Fruit fly (Drosophila melanogaster) whole organism, wandering third instar larva: ENCODE measurements around the gene yuri.

Source experiments
- Abd-B ChIP-seq: fragments of >200 bp; optimal IDR thresholded peaks from 2 replicates; lab custom pipeline; 2017; ENCODE audit warnings: missing biosample characterization, missing genetic modification characterization
- CG32264 ChIP-seq: fragments of 200-800 bp; sonication (Bioruptor generic); optimal IDR thresholded peaks from 2 replicates; lab custom pipeline; 2016; ENCODE audit warnings: missing biosample characterization, missing genetic modification characterization
- CG9705 ChIP-seq: fragments of 200-800 bp; sonication (Bioruptor generic); optimal IDR thresholded peaks from 2 replicates; lab custom pipeline; 2018; ENCODE audit warnings: missing biosample characterization, mild to moderate bottlenecking, missing genetic modification characterization
- CrebA ChIP-seq: fragments of 200-800 bp; sonication (Bioruptor generic); optimal IDR thresholded peaks from 2 replicates; lab custom pipeline; 2016; ENCODE audit warnings: missing biosample characterization, mild to moderate bottlenecking, missing genetic modification characterization, borderline replicate concordance
- Dfd ChIP-seq: fragments of >200 bp; optimal IDR thresholded peaks from 2 replicates; lab custom pipeline; 2017; ENCODE audit warnings: missing biosample characterization, missing genetic modification characterization
- Dif ChIP-seq: fragments of 200-275, 200-300 bp; sonication (Bioruptor generic); optimal IDR thresholded peaks from 2 replicates; lab custom pipeline; 2018; ENCODE audit warnings: missing biosample characterization, missing genetic modification characterization; ENCODE audit not compliant: partially characterized antibody
- GATAd ChIP-seq: sonication (Bioruptor generic); optimal IDR thresholded peaks from 2 replicates; lab custom pipeline; 2016; ENCODE audit warnings: missing biosample characterization, missing genetic modification characterization
- HLH106 ChIP-seq: fragments of 200-800 bp; optimal IDR thresholded peaks from 3 replicates; lab custom pipeline; 2019; ENCODE audit warnings: missing biosample characterization, mild to moderate bottlenecking, missing genetic modification characterization, moderate library complexity
- Hnf4 ChIP-seq: fragments of 200-800 bp; sonication (Bioruptor generic); optimal IDR thresholded peaks from 2 replicates; lab custom pipeline; 2016; ENCODE audit warnings: missing biosample characterization, mild to moderate bottlenecking, missing genetic modification characterization
- Hr78 ChIP-seq: fragments of >200 bp; optimal IDR thresholded peaks from 2 replicates; lab custom pipeline; 2017; ENCODE audit warnings: missing biosample characterization, missing genetic modification characterization
- Hr83 ChIP-seq: fragments of 200-300 bp; sonication (Bioruptor generic); optimal IDR thresholded peaks from 2 replicates; lab custom pipeline; 2016; ENCODE audit warnings: missing biosample characterization, mild to moderate bottlenecking, missing genetic modification characterization, moderate library complexity; ENCODE audit not compliant: poor library complexity, severe bottlenecking
- Jra ChIP-seq: sonication (Bioruptor generic); optimal IDR thresholded peaks from 2 replicates; lab custom pipeline; 2016; ENCODE audit warnings: missing biosample characterization, missing genetic modification characterization
- Mio ChIP-seq: sonication (Bioruptor generic); optimal IDR thresholded peaks from 2 replicates; lab custom pipeline; 2016; ENCODE audit warnings: missing biosample characterization, missing genetic modification characterization
- Myc ChIP-seq: fragments of >200 bp; optimal IDR thresholded peaks from 2 replicates; lab custom pipeline; 2017
- N ChIP-seq: fragments of >200 bp; optimal IDR thresholded peaks from 2 replicates; lab custom pipeline; 2018; ENCODE audit warnings: missing biosample characterization, missing external identifiers, missing genetic modification characterization
- OdsH ChIP-seq: fragments of 200-800 bp; sonication (Bioruptor generic); optimal IDR thresholded peaks from 2 replicates; lab custom pipeline; 2016; ENCODE audit warnings: missing biosample characterization, mild to moderate bottlenecking, missing genetic modification characterization
- Rel ChIP-seq, 2 experiments: fragments of 200-800 bp; sonication (Bioruptor generic) in 1 of 2; optimal IDR thresholded peaks; 2 replicates in 1 of 2; 3 replicates in 1 of 2; lab custom pipeline; 2016 to 2019; ENCODE audit warnings: mild to moderate bottlenecking in 2 of 2, missing biosample characterization in 2 of 2, missing genetic modification characterization in 2 of 2, moderate library complexity in 1 of 2
- Sp1 ChIP-seq: fragments of 200-800 bp; sonication (Bioruptor generic); optimal IDR thresholded peaks from 3 replicates; lab custom pipeline; 2019; ENCODE audit warnings: missing biosample characterization, mild to moderate bottlenecking, missing genetic modification characterization, moderate library complexity
- Vsx2 ChIP-seq: fragments of 200-300, 225-300 bp; sonication (Bioruptor generic); optimal IDR thresholded peaks from 2 replicates; lab custom pipeline; 2018; ENCODE audit warnings: missing biosample characterization, missing genetic modification characterization; ENCODE audit not compliant: partially characterized antibody
- br ChIP-seq: fragments of 200-800 bp; sonication (Bioruptor generic); optimal IDR thresholded peaks from 2 replicates; lab custom pipeline; 2016; ENCODE audit warnings: missing biosample characterization, missing genetic modification characterization
- brk ChIP-seq: fragments of 200-800 bp; sonication (Bioruptor generic); optimal IDR thresholded peaks from 2 replicates; lab custom pipeline; 2016; ENCODE audit warnings: missing biosample characterization, mild to moderate bottlenecking, missing genetic modification characterization
- dl ChIP-seq, 2 experiments: fragments of 175-275, 200-275 bp in 1 of 2; fragments of 200-275 bp in 1 of 2; sonication (Bioruptor generic); optimal IDR thresholded peaks; lab custom pipeline; 2018; ENCODE audit warnings: mild to moderate bottlenecking in 2 of 2, missing biosample characterization in 2 of 2, missing genetic modification characterization in 2 of 2, moderate library complexity in 2 of 2; ENCODE audit not compliant: partially characterized antibody in 2 of 2, insufficient read depth in 1 of 2
- dmrt93B ChIP-seq: fragments of 200-800 bp; sonication (Bioruptor generic); optimal IDR thresholded peaks from 2 replicates; lab custom pipeline; 2018; ENCODE audit warnings: missing biosample characterization, mild to moderate bottlenecking, missing genetic modification characterization
- dsf ChIP-seq: sonication (Bioruptor generic); optimal IDR thresholded peaks from 2 replicates; lab custom pipeline; 2016; ENCODE audit warnings: missing biosample characterization, missing genetic modification characterization, borderline replicate concordance
- ey ChIP-seq: fragments of 200-800 bp; sonication (Bioruptor generic); optimal IDR thresholded peaks from 2 replicates; lab custom pipeline; 2016; ENCODE audit warnings: missing biosample characterization, missing genetic modification characterization
- foxo ChIP-seq, 2 experiments: fragments of 200-800 bp; sonication (Bioruptor generic); optimal IDR thresholded peaks; 2 replicates in 1 of 2; 3 replicates in 1 of 2; lab custom pipeline; 2016 to 2017; ENCODE audit warnings: missing biosample characterization in 2 of 2, missing genetic modification characterization in 2 of 2
- fru ChIP-seq: fragments of 200-800 bp; sonication (Bioruptor generic); optimal IDR thresholded peaks from 3 replicates; lab custom pipeline; 2016; ENCODE audit warnings: missing biosample characterization, mild to moderate bottlenecking, missing genetic modification characterization
- h ChIP-seq: fragments of 200-800 bp; sonication (Bioruptor generic); optimal IDR thresholded peaks from 3 replicates; lab custom pipeline; 2016; ENCODE audit warnings: missing biosample characterization, mild to moderate bottlenecking, missing genetic modification characterization
- jim ChIP-seq: fragments of 175-275, 200-325 bp; sonication (Bioruptor generic); optimal IDR thresholded peaks from 2 replicates; lab custom pipeline; 2016; ENCODE audit warnings: missing biosample characterization, mild to moderate bottlenecking, missing genetic modification characterization
- lola ChIP-seq: fragments of >200 bp; optimal IDR thresholded peaks from 2 replicates; lab custom pipeline; 2017; ENCODE audit warnings: missing biosample characterization, missing genetic modification characterization
- pan ChIP-seq: fragments of >200 bp; optimal IDR thresholded peaks from 2 replicates; lab custom pipeline; 2017
- psq ChIP-seq: fragments of 200-800 bp; sonication (Bioruptor generic); optimal IDR thresholded peaks from 3 replicates; lab custom pipeline; 2017; ENCODE audit warnings: missing biosample characterization, mild to moderate bottlenecking, missing genetic modification characterization, moderate library complexity
- rgr ChIP-seq: fragments of 200-800 bp; sonication (Bioruptor generic); optimal IDR thresholded peaks from 3 replicates; lab custom pipeline; 2016; ENCODE audit warnings: missing biosample characterization, mild to moderate bottlenecking, missing genetic modification characterization
- sage ChIP-seq: fragments of 200-800 bp; sonication (Bioruptor generic); optimal IDR thresholded peaks from 2 replicates; lab custom pipeline; 2016; ENCODE audit warnings: missing biosample characterization, mild to moderate bottlenecking, missing genetic modification characterization
- sv ChIP-seq: fragments of 200-800 bp; sonication (Bioruptor generic); optimal IDR thresholded peaks from 3 replicates; lab custom pipeline; 2016; ENCODE audit warnings: missing biosample characterization, missing genetic modification characterization
- tai ChIP-seq: sonication (Bioruptor generic); optimal IDR thresholded peaks from 2 replicates; lab custom pipeline; 2016; ENCODE audit warnings: missing biosample characterization, missing genetic modification characterization
- usp ChIP-seq: fragments of >200 bp; optimal IDR thresholded peaks from 2 replicates; lab custom pipeline; 2017; ENCODE audit warnings: missing biosample characterization, missing genetic modification characterization
- woc ChIP-seq: sonication (Bioruptor generic); optimal IDR thresholded peaks from 2 replicates; lab custom pipeline; 2016; ENCODE audit warnings: missing biosample characterization, mild to moderate bottlenecking, missing genetic modification characterization

Gene yuri

DNA sequence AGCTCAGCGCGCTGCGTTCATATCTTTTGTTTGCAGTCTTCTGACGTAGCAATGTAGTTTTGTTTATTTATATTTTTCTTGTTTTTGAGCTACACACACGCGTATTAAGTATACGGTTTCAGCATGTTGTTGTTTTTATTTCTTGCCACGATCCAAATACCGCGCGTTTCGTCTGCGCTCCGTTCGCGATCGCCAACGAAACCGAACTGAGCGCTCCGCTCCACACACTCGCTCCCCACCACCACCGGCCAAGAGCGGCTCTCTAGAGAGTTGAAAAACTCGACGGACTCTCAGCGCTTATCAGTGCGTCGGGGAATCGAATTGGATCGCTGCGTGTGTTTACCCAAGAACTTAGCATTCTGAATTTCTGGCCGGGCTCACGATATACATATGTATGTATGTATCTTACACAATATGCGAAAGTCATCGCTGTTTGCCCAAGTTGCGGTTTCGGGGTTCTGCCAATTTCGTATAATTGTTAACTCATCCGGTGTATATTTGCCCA is at the start of gene yuri:
yuri (minus strand) TSS at position 210 of the 505 bp plus-strand sequence.
- TF ChIP-seq tai: no peak
- TF ChIP-seq sv (GFP tag; lab: Kevin White, UChicago): no peak
- peak; percentile 95 to 98 for TF ChIP-seq dl (GFP tag; optimal IDR thresholded peaks at IDR 0.05; lab: Kevin White, UChicago; ENCODE audit: insufficient read depth in 1 of 2, partially characterized antibody in 2 of 2)
- TF ChIP-seq dsf (GFP tag; lab: Kevin White, UChicago): no peak
- TF ChIP-seq HLH106 (tag; lab: Kevin White, UChicago): no peak
- no peak for TF ChIP-seq usp (GFP tag; lab: Kevin White, UChicago)
- no peak for TF ChIP-seq pan
- peak; percentile 28 for TF ChIP-seq jim (GFP tag; lab: Kevin White, UChicago)
- no peak for TF ChIP-seq ey (GFP tag; lab: Kevin White, UChicago)
- TF ChIP-seq Rel (GFP tag; optimal IDR thresholded peaks at IDR 0.05; lab: Kevin White, UChicago): peak; percentile 1
- peak; percentile 66 for TF ChIP-seq Rel (tag; optimal IDR thresholded peaks at IDR 0.05; lab: Kevin White, UChicago)
- peak; percentile 38 for TF ChIP-seq OdsH (GFP tag; lab: Kevin White, UChicago)
- TF ChIP-seq CG9705 (GFP tag; lab: Kevin White, UChicago): no peak
- no peak for TF ChIP-seq sage (GFP tag; lab: Kevin White, UChicago)
- no peak for TF ChIP-seq Hr78 (GFP tag; lab: Kevin White, UChicago)
- TF ChIP-seq CG32264: no peak
- TF ChIP-seq Vsx2 (GFP tag; lab: Kevin White, UChicago): peak; percentile 89
- no peak for TF ChIP-seq Jra (GFP tag; lab: Kevin White, UChicago)
- peak; percentile 55 for TF ChIP-seq br (GFP tag; lab: Kevin White, UChicago)
- peak; percentile 9 for TF ChIP-seq Mio (GFP tag; lab: Kevin White, UChicago)
- TF ChIP-seq Dif (GFP tag; lab: Kevin White, UChicago): peak; percentile 99
- TF ChIP-seq rgr: peak; percentile 66
- peak; percentile 13 to 29 for TF ChIP-seq foxo (GFP tag; optimal IDR thresholded peaks at IDR 0.05; lab: Kevin White, UChicago)
- TF ChIP-seq Sp1 (GFP tag; lab: Kevin White, UChicago): peak; percentile 48
- TF ChIP-seq dmrt93B (GFP tag; lab: Kevin White, UChicago): no peak
- peak; percentile 71 for TF ChIP-seq h (GFP tag; lab: Kevin White, UChicago)
- no peak for TF ChIP-seq Myc (lab: Kevin White, UChicago)
- no peak for TF ChIP-seq woc (GFP tag; lab: Kevin White, UChicago)
- TF ChIP-seq psq (GFP tag; lab: Kevin White, UChicago): peak; percentile 30
- TF ChIP-seq N (GFP tag; lab: Kevin White, UChicago): no peak
- no peak for TF ChIP-seq brk (GFP tag; lab: Kevin White, UChicago)
- TF ChIP-seq Hr83 (GFP tag; lab: Kevin White, UChicago): peak; percentile 62
- no peak for TF ChIP-seq Hnf4 (GFP tag; lab: Kevin White, UChicago)
- TF ChIP-seq CrebA (GFP tag; lab: Kevin White, UChicago): no peak
- peak; percentile 54 for TF ChIP-seq fru (GFP tag; lab: Kevin White, UChicago)
- no peak for TF ChIP-seq lola
- TF ChIP-seq GATAd (GFP tag; lab: Kevin White, UChicago): peak; percentile 82
- TF ChIP-seq Abd-B (GFP tag; lab: Kevin White, UChicago): no peak
- TF ChIP-seq Dfd: no peak

DNA sequence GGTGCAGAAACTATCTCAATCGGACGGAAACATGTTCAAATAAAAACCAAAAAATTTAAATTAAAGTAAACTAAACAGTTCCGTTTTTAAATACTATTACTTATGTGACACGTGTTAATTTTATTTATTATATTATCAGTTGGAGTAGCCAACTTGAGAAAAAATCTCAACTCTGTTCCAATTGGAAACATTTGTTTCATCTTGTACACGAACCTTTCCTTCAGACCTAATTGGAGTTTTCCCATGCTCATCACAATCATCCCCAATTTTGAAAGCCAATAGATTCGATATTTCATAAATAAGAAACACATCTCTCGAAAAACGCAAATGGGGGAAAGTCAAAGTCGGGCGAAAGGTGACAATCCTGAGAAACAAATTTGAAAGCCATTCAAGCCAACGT is 42.3 kb upstream of the yuri start:
- TF ChIP-seq Abd-B (GFP tag; lab: Kevin White, UChicago) (no peak), Rel (GFP tag; optimal IDR thresholded peaks at IDR 0.05; lab: Kevin White, UChicago) (no peak), Rel (tag; optimal IDR thresholded peaks at IDR 0.05; lab: Kevin White, UChicago) (no peak), brk (GFP tag; lab: Kevin White, UChicago) (no peak), pan (no peak), N (GFP tag; lab: Kevin White, UChicago) (no peak), Jra (GFP tag; lab: Kevin White, UChicago) (no peak), Hnf4 (GFP tag; lab: Kevin White, UChicago) (no peak), lola (no peak), ey (GFP tag; lab: Kevin White, UChicago) (no peak), fru (GFP tag; lab: Kevin White, UChicago) (no peak), dl (GFP tag; optimal IDR thresholded peaks at IDR 0.05; lab: Kevin White, UChicago; ENCODE audit: insufficient read depth in 1 of 2, partially characterized antibody in 2 of 2) (no peak), br (GFP tag; lab: Kevin White, UChicago) (no peak)
- TF ChIP-seq, all 38 proteins: peak for 0
